Fruit fly (Drosophila melanogaster) whole organism, pupa: ENCODE data around the gene betaGlu.

Experiments used
- CG12605 ChIP-seq: fragments of 200-800 bp; sonication (Bioruptor generic); IDR thresholded peaks from 2 replicates; pipeline ENCODE4 v1.3.6; 2022; ENCODE audit warnings: missing biosample characterization, missing genetic modification characterization
- CG14655 ChIP-seq: fragments of 200-800 bp; sonication (Bioruptor generic); optimal IDR thresholded peaks from 3 replicates; lab custom pipeline; 2017; ENCODE audit warnings: mild to moderate bottlenecking, missing biosample characterization, missing genetic modification reagents, missing genetic modification characterization
- CG15710 ChIP-seq: fragments of 200-800 bp; sonication (Bioruptor generic); optimal IDR thresholded peaks from 2 replicates; lab custom pipeline; 2018; ENCODE audit warnings: missing biosample characterization, mild to moderate bottlenecking, missing genetic modification characterization, moderate library complexity
- CG17806 ChIP-seq: fragments of 200-800 bp; sonication (Bioruptor generic); optimal IDR thresholded peaks from 2 replicates; lab custom pipeline; 2018; ENCODE audit warnings: missing biosample characterization, mild to moderate bottlenecking, missing genetic modification characterization, moderate library complexity
- CG32121 ChIP-seq: fragments of 200-800 bp; sonication (Bioruptor generic); IDR thresholded peaks from 2 replicates; pipeline ENCODE4 v1.3.6; 2022; ENCODE audit warnings: missing biosample characterization, missing genetic modification characterization
- CG34367 ChIP-seq: fragments of 200-800 bp; sonication (Bioruptor generic); optimal IDR thresholded peaks from 2 replicates; lab custom pipeline; 2018; ENCODE audit warnings: missing biosample characterization, mild to moderate bottlenecking, missing genetic modification characterization
- CG4496 ChIP-seq: fragments of 200-800 bp; sonication (Bioruptor generic); IDR thresholded peaks from 3 replicates; pipeline ENCODE4 v1.3.6; 2022; ENCODE audit warnings: missing biosample characterization, missing genetic modification characterization
- D1 ChIP-seq: fragments of 200-800 bp; sonication (Bioruptor generic); optimal IDR thresholded peaks from 2 replicates; lab custom pipeline; 2018; ENCODE audit warnings: missing biosample characterization, mild to moderate bottlenecking, missing genetic modification characterization, moderate library complexity
- EcR ChIP-seq: fragments of 200-800 bp; sonication (Bioruptor generic); optimal IDR thresholded peaks from 3 replicates; lab custom pipeline; 2019; ENCODE audit warnings: missing biosample characterization, missing genetic modification characterization, mild to moderate bottlenecking, moderate library complexity, missing genetic modification reagents
- Pif1B ChIP-seq: fragments of 200-800 bp; sonication (Bioruptor generic); optimal IDR thresholded peaks from 3 replicates; lab custom pipeline; 2016; ENCODE audit warnings: missing biosample characterization, missing genetic modification characterization

dm6 chr3R:31808571-31808970 is 36.9 kb upstream of the betaGlu start:
- TF ChIP-seq CG32121 (GFP tag; lab: Robert Waterston, UW) (no peak), CG4496 (no peak), CG14655 (GFP tag; lab: Kevin White, UChicago) (no peak), Pif1B (GFP tag; lab: Kevin White, UChicago) (no peak), CG15710 (no peak), EcR (GFP tag; lab: Kevin White, UChicago) (no peak), CG34367 (tag; lab: Kevin White, UChicago) (no peak), CG12605 (no peak), D1 (tag; lab: Kevin White, UChicago) (no peak), CG17806 (tag; lab: Kevin White, UChicago) (no peak)
